Fruit fly (Drosophila melanogaster) whole organism, embryonic: ENCODE data around the gene mRpS2.

ENCODE experiments used
- CG10209 ChIP-seq: fragments of 200-800 bp; sonication (Bioruptor generic); optimal IDR thresholded peaks from 3 replicates; lab custom pipeline; 2017; ENCODE audit warnings: missing biosample characterization, mild to moderate bottlenecking, missing genetic modification characterization, missing genetic modification reagents
- CG10274 ChIP-seq: fragments of 200-800 bp; sonication (Bioruptor generic); optimal IDR thresholded peaks from 3 replicates; lab custom pipeline; 2017; ENCODE audit warnings: missing biosample characterization, mild to moderate bottlenecking, missing genetic modification characterization
- CG11504 ChIP-seq: fragments of 200-800 bp; sonication (Bioruptor generic); optimal IDR thresholded peaks from 3 replicates; lab custom pipeline; 2019; ENCODE audit warnings: missing biosample characterization, mild to moderate bottlenecking, missing genetic modification characterization, moderate library complexity
- CG11696 ChIP-seq: fragments of 200-800 bp; sonication (Bioruptor generic); IDR thresholded peaks from 2 replicates; pipeline ENCODE4 v1.3.6; 2022; ENCODE audit warnings: missing biosample characterization, missing genetic modification characterization
- CG12299 ChIP-seq: fragments of 200-800 bp; sonication (Bioruptor generic); optimal IDR thresholded peaks from 2 replicates; lab custom pipeline; 2018; ENCODE audit warnings: missing biosample characterization, mild to moderate bottlenecking, missing genetic modification characterization
- CG1233 ChIP-seq: fragments of 200-800 bp; sonication (Bioruptor generic); optimal IDR thresholded peaks from 4 replicates; lab custom pipeline; 2018; ENCODE audit warnings: missing biosample characterization, mild to moderate bottlenecking, missing genetic modification characterization
- CG12659 ChIP-seq: fragments of 200-800 bp; sonication (Bioruptor generic); optimal IDR thresholded peaks from 3 replicates; lab custom pipeline; 2017; ENCODE audit warnings: mild to moderate bottlenecking, missing biosample characterization, missing genetic modification reagents, missing genetic modification characterization
- CG13624 ChIP-seq: fragments of 200-800 bp; sonication (Bioruptor generic); optimal IDR thresholded peaks from 2 replicates; lab custom pipeline; 2016; ENCODE audit warnings: missing biosample characterization, missing genetic modification characterization
- CG14441 ChIP-seq: fragments of 200-800 bp; sonication (Bioruptor generic); IDR thresholded peaks from 2 replicates; pipeline ENCODE4 v1.3.6; 2022; ENCODE audit warnings: missing biosample characterization, missing genetic modification characterization
- CG14710 ChIP-seq: fragments of 200-800 bp; sonication (Bioruptor generic); optimal IDR thresholded peaks from 3 replicates; lab custom pipeline; 2019; ENCODE audit warnings: missing biosample characterization, mild to moderate bottlenecking, missing genetic modification characterization, moderate library complexity
- CG17385 ChIP-seq: fragments of 200-800 bp; sonication (Bioruptor generic); optimal IDR thresholded peaks from 3 replicates; lab custom pipeline; 2018; ENCODE audit warnings: missing biosample characterization, mild to moderate bottlenecking, missing genetic modification characterization
- CG17802 ChIP-seq: fragments of 200-800 bp; sonication (Bioruptor generic); optimal IDR thresholded peaks from 2 replicates; lab custom pipeline; 2018; ENCODE audit warnings: missing biosample characterization, mild to moderate bottlenecking, missing genetic modification characterization, moderate library complexity
- CG2875 ChIP-seq: fragments of 200-800 bp; sonication (Bioruptor generic); optimal IDR thresholded peaks from 2 replicates; lab custom pipeline; 2017; ENCODE audit warnings: missing biosample characterization, mild to moderate bottlenecking, missing genetic modification characterization, missing genetic modification reagents
- CG30403 ChIP-seq: fragments of 200-800 bp; sonication (Bioruptor generic); optimal IDR thresholded peaks from 3 replicates; lab custom pipeline; 2016; ENCODE audit warnings: missing biosample characterization, missing genetic modification characterization
- CG3847 ChIP-seq: fragments of 200-800 bp; sonication (Bioruptor generic); IDR thresholded peaks from 2 replicates; pipeline ENCODE4 v1.3.6; 2022; ENCODE audit warnings: missing biosample characterization, missing genetic modification characterization
- CG4282 ChIP-seq: fragments of 200-800 bp; sonication (Bioruptor generic); optimal IDR thresholded peaks from 2 replicates; lab custom pipeline; 2016; ENCODE audit warnings: missing biosample characterization, missing genetic modification characterization
- CG5245 ChIP-seq: fragments of 200-800 bp; sonication (Bioruptor generic); optimal IDR thresholded peaks from 3 replicates; lab custom pipeline; 2016; ENCODE audit warnings: missing biosample characterization, missing genetic modification characterization
- CG6175 ChIP-seq: fragments of 200-800 bp; sonication (Bioruptor generic); IDR thresholded peaks from 3 replicates; pipeline ENCODE4 v1.3.6; 2022; ENCODE audit warnings: missing biosample characterization, missing genetic modification characterization
- CG7745 ChIP-seq: fragments of 200-800 bp; sonication (Bioruptor generic); optimal IDR thresholded peaks from 2 replicates; lab custom pipeline; 2018; ENCODE audit warnings: missing biosample characterization, mild to moderate bottlenecking, missing genetic modification characterization, moderate library complexity
- CG7928 ChIP-seq: fragments of 200-800 bp; sonication (Bioruptor generic); optimal IDR thresholded peaks from 2 replicates; lab custom pipeline; 2017; ENCODE audit warnings: missing biosample characterization, mild to moderate bottlenecking, missing genetic modification characterization
- CG8290 ChIP-seq, 3 experiments: fragments of 200-800 bp; sonication (Bioruptor generic); optimal IDR thresholded peaks; 2 replicates each; lab custom pipeline; 2016 to 2019; ENCODE audit warnings: missing biosample characterization in 3 of 3, missing genetic modification characterization in 3 of 3, mild to moderate bottlenecking in 2 of 3, moderate library complexity in 1 of 3
- CG9797 ChIP-seq: fragments of 200-800 bp; sonication (Bioruptor generic); optimal IDR thresholded peaks from 3 replicates; lab custom pipeline; 2018; ENCODE audit warnings: missing biosample characterization, mild to moderate bottlenecking, missing genetic modification characterization
- Dip3 ChIP-seq: fragments of 200-800 bp; sonication (Bioruptor generic); optimal IDR thresholded peaks from 3 replicates; lab custom pipeline; 2016; ENCODE audit warnings: missing biosample characterization, missing genetic modification characterization
- Doc2 ChIP-seq: fragments of 200-800 bp; sonication (Bioruptor generic); IDR thresholded peaks from 2 replicates; pipeline ENCODE4 v1.3.6; 2022; ENCODE audit warnings: missing biosample characterization, missing genetic modification characterization
- E2f1 ChIP-seq: fragments of 200-800 bp; sonication (Bioruptor generic); IDR thresholded peaks from 2 replicates; pipeline ENCODE4 v1.3.6; 2022; ENCODE audit warnings: missing biosample characterization, missing genetic modification characterization
- Gsc ChIP-seq: fragments of 200-800 bp; sonication (Bioruptor generic); IDR thresholded peaks from 2 replicates; pipeline ENCODE4 v1.3.6; 2022; ENCODE audit warnings: missing biosample characterization, missing genetic modification characterization
- Hmx ChIP-seq: fragments of 200-800 bp; sonication (Bioruptor generic); optimal IDR thresholded peaks from 2 replicates; lab custom pipeline; 2016; ENCODE audit warnings: missing biosample characterization, missing genetic modification characterization
- Hr39 ChIP-seq: fragments of >200 bp; optimal IDR thresholded peaks from 2 replicates; lab custom pipeline; 2017
- Ravus ChIP-seq: fragments of 200-800 bp; sonication (Bioruptor generic); IDR thresholded peaks from 2 replicates; pipeline ENCODE4 v1.3.6; 2022; ENCODE audit warnings: missing biosample characterization, missing genetic modification characterization
- az2 ChIP-seq: fragments of 200-800 bp; sonication (Bioruptor generic); optimal IDR thresholded peaks from 3 replicates; lab custom pipeline; 2016; ENCODE audit warnings: missing biosample characterization, missing genetic modification characterization
- bab2 ChIP-seq: fragments of 200-800 bp; sonication (Bioruptor generic); optimal IDR thresholded peaks from 2 replicates; lab custom pipeline; 2016; ENCODE audit warnings: missing biosample characterization, missing genetic modification characterization
- chn ChIP-seq: fragments of 200-800 bp; sonication (Bioruptor generic); optimal IDR thresholded peaks from 2 replicates; lab custom pipeline; 2016; ENCODE audit warnings: missing biosample characterization, missing genetic modification characterization
- crp ChIP-seq, 2 experiments: fragments of 200-800 bp; sonication (Bioruptor generic); optimal IDR thresholded peaks; 2 replicates in 1 of 2; 3 replicates in 1 of 2; lab custom pipeline; 2017; ENCODE audit warnings: missing biosample characterization in 2 of 2, missing genetic modification characterization in 2 of 2, mild to moderate bottlenecking in 1 of 2, moderate library complexity in 1 of 2
- dati ChIP-seq: fragments of 200-800 bp; sonication (Bioruptor generic); IDR thresholded peaks from 2 replicates; pipeline ENCODE4 v1.3.6; 2022; ENCODE audit warnings: missing biosample characterization, missing genetic modification characterization
- en ChIP-seq: fragments of 200-800 bp; sonication (Bioruptor generic); optimal IDR thresholded peaks from 2 replicates; lab custom pipeline; 2016; ENCODE audit warnings: missing biosample characterization, missing genetic modification characterization
- fu2 ChIP-seq: fragments of 200-800 bp; sonication (Bioruptor generic); optimal IDR thresholded peaks from 2 replicates; lab custom pipeline; 2016; ENCODE audit warnings: missing biosample characterization, missing genetic modification characterization
- insv ChIP-seq, 2 experiments: fragments of 200-800 bp; sonication (Bioruptor generic); optimal IDR thresholded peaks; 3 replicates each; lab custom pipeline; 2016 to 2018; ENCODE audit warnings: missing biosample characterization in 2 of 2, missing genetic modification characterization in 2 of 2
- jigr1 ChIP-seq: fragments of 200-800 bp; sonication (Bioruptor generic); IDR thresholded peaks from 3 replicates; pipeline ENCODE4 v1.3.6; 2022; ENCODE audit warnings: missing biosample characterization, missing genetic modification characterization
- lab ChIP-seq: fragments of 200-800 bp; sonication (Bioruptor generic); optimal IDR thresholded peaks from 3 replicates; lab custom pipeline; 2017; ENCODE audit warnings: missing biosample characterization, missing genetic modification characterization, mild to moderate bottlenecking, moderate library complexity, missing genetic modification reagents
- mam ChIP-seq: fragments of 200-800 bp; sonication (Bioruptor generic); optimal IDR thresholded peaks from 3 replicates; lab custom pipeline; 2016; ENCODE audit warnings: missing biosample characterization, missing genetic modification characterization
- nmo ChIP-seq: fragments of 200-800 bp; sonication (Bioruptor generic); optimal IDR thresholded peaks from 2 replicates; lab custom pipeline; 2018; ENCODE audit warnings: missing biosample characterization, mild to moderate bottlenecking, missing genetic modification characterization, moderate library complexity
- pan ChIP-seq, 4 experiments: fragments of >200 bp in 3 of 4; fragments of 200-800 bp in 1 of 4; sonication (Bioruptor generic) in 1 of 4; optimal IDR thresholded peaks in 3 of 4; IDR thresholded peaks in 1 of 4; 2 replicates each; pipeline versions ENCODE4 v1.3.6 to Lab custom; 2017 to 2022; ENCODE audit warnings: missing biosample characterization in 2 of 4, missing genetic modification characterization in 2 of 4, mixed read lengths in 1 of 4
- pfk ChIP-seq: fragments of 200-800 bp; sonication (Bioruptor generic); optimal IDR thresholded peaks from 2 replicates; lab custom pipeline; 2018; ENCODE audit warnings: missing biosample characterization, mild to moderate bottlenecking, missing genetic modification characterization, moderate library complexity
- pho ChIP-seq: fragments of 200-800 bp; sonication (Bioruptor generic); optimal IDR thresholded peaks from 2 replicates; lab custom pipeline; 2016; ENCODE audit warnings: missing biosample characterization, missing genetic modification characterization
- slp2 ChIP-seq: fragments of 200-800 bp; sonication (Bioruptor generic); optimal IDR thresholded peaks from 2 replicates; lab custom pipeline; 2016; ENCODE audit warnings: missing biosample characterization, missing genetic modification characterization
- sna ChIP-seq: fragments of 200-800 bp; sonication (Bioruptor generic); IDR thresholded peaks from 2 replicates; pipeline ENCODE4 v1.3.6; 2022; ENCODE audit warnings: missing biosample characterization, missing genetic modification characterization; ENCODE audit not compliant: partially characterized antibody
- so ChIP-seq: fragments of 200-800 bp; sonication (Bioruptor generic); IDR thresholded peaks from 3 replicates; pipeline ENCODE4 v1.3.6; 2022; ENCODE audit warnings: missing biosample characterization, missing genetic modification characterization
- sob ChIP-seq: fragments of 200-800 bp; sonication (Bioruptor generic); IDR thresholded peaks from 2 replicates; pipeline ENCODE4 v1.3.6; 2022; ENCODE audit warnings: missing biosample characterization, missing genetic modification characterization
- tna ChIP-seq: fragments of 200-800 bp; sonication (Bioruptor generic); IDR thresholded peaks from 2 replicates; pipeline ENCODE4 v1.3.6; 2022; ENCODE audit warnings: missing biosample characterization, missing genetic modification characterization; ENCODE audit not compliant: partially characterized antibody
- yki ChIP-seq: fragments of >200 bp; optimal IDR thresholded peaks from 3 replicates; lab custom pipeline; 2018

Gene mRpS2

DNA sequence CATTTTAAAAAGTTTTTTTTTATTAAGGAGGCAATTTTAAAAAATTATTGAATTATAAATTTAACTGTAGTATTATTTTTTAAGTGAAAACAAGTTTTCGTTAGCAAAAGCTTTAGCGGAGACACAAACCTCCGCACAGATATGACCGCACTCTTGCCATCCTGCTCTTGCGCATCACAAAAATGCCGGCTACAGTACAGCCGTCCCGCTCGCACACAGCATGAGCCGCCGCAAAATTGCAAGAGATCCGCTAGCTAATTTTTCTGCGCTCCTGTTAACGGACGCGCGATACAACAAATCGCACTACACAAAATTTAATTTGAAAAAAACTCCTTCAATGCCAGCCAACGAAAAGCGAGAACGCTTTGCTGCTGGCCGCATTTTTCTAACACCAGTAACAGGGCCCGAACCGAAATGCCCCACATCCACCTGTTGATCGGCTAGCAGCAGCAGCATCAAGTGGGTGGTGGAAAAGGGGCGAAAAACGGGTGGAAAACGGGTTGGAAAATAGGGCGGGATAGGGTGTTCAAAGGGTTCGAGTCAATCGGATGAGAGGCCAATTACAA lies 40.1 kb downstream of the mRpS2 start (continued):
- TF ChIP-seq CG11504 (tag; lab: Kevin White, UChicago) = peak; percentile 75
- no peak for TF ChIP-seq CG4282 (GFP tag; lab: Kevin White, UChicago)
- TF ChIP-seq en (GFP tag; lab: Kevin White, UChicago) = no peak
- peak in 1 of 2 experiments; percentile 47 for TF ChIP-seq insv (GFP tag; optimal IDR thresholded peaks at IDR 0.05; lab: Kevin White, UChicago)
- TF ChIP-seq CG14441 = no peak
- TF ChIP-seq CG30403 = peak; percentile 52
- no peak for TF ChIP-seq jigr1 (GFP tag; lab: Robert Waterston, UW)
- peak; percentile 57; the same call in 1 of the 2 replicates for TF ChIP-seq E2f1 (GFP tag; lab: Robert Waterston, UW)
- peak; percentile 54 for TF ChIP-seq CG8290 (GFP tag; optimal IDR thresholded peaks at IDR 0.05; lab: Kevin White, UChicago)
- peak; percentile 14 to 76 for TF ChIP-seq CG8290 (tag; optimal IDR thresholded peaks at IDR 0.05; lab: Kevin White, UChicago)
- peak; percentile 37 for TF ChIP-seq CG14710 (tag; lab: Kevin White, UChicago)
- TF ChIP-seq Hmx (GFP tag; lab: Kevin White, UChicago) = no peak
- peak; percentile 71 for TF ChIP-seq CG12659
- TF ChIP-seq CG6175 = no peak
- no peak for TF ChIP-seq CG10209 (GFP tag; lab: Kevin White, UChicago)
- no peak for TF ChIP-seq CG1233 (GFP tag; lab: Kevin White, UChicago)
- TF ChIP-seq Hr39 (lab: Kevin White, UChicago) = no peak
- TF ChIP-seq sna (GFP tag; lab: Robert Waterston, UW) = 0 out of 2 replicates have a peak, but pooled peaks have one; percentile 53
- peak; percentile 44 for TF ChIP-seq CG13624
- peak; percentile 67 for TF ChIP-seq CG7745 (tag; lab: Kevin White, UChicago)
- TF ChIP-seq sob = peak; percentile 68
- TF ChIP-seq fu2 (GFP tag; lab: Kevin White, UChicago) = no peak
- TF ChIP-seq Ravus (GFP tag; lab: Robert Waterston, UW) = no peak
- no peak for TF ChIP-seq CG11696
- peak; percentile 85 for TF ChIP-seq chn (GFP tag; lab: Kevin White, UChicago)
- peak in 1 of 2 experiments; percentile 48 for TF ChIP-seq crp (GFP tag; optimal IDR thresholded peaks at IDR 0.05; lab: Kevin White, UChicago)
- no peak for TF ChIP-seq CG2875 (GFP tag; lab: Kevin White, UChicago)
- TF ChIP-seq Gsc = no peak
- no peak for TF ChIP-seq pan (optimal IDR thresholded peaks at IDR 0.05; lab: Kevin White, UChicago)
- TF ChIP-seq pan (GFP tag; optimal IDR thresholded peaks at IDR 0.05 in 1 of 2, IDR thresholded peaks at IDR 0.05 in 1 of 2) = no peak
- no peak for TF ChIP-seq CG5245
- no peak for TF ChIP-seq mam
- TF ChIP-seq CG7928 (GFP tag; lab: Kevin White, UChicago) = no peak
- no peak for TF ChIP-seq pho
- peak; percentile 59 for TF ChIP-seq CG12299 (tag; lab: Kevin White, UChicago)
- TF ChIP-seq Doc2 (GFP tag; lab: Robert Waterston, UW) = no peak
- TF ChIP-seq tna (GFP tag; lab: Robert Waterston, UW) = peak; percentile 68; the same call in 1 of the 2 replicates
- no peak for TF ChIP-seq CG9797 (GFP tag; lab: Kevin White, UChicago)
- TF ChIP-seq CG17802 (tag; lab: Kevin White, UChicago) = peak; percentile 15
- peak; percentile 39 for TF ChIP-seq az2 (GFP tag; lab: Kevin White, UChicago)
- TF ChIP-seq slp2 (GFP tag; lab: Kevin White, UChicago) = no peak
- TF ChIP-seq Dip3 (GFP tag; lab: Kevin White, UChicago) = no peak
- TF ChIP-seq bab2 (GFP tag; lab: Kevin White, UChicago) = no peak
- TF ChIP-seq CG17385 (GFP tag; lab: Kevin White, UChicago) = peak; percentile 16
- peak; percentile 57 for TF ChIP-seq lab
- no peak for TF ChIP-seq so (GFP tag; lab: Robert Waterston, UW)
- TF ChIP-seq CG10274 (GFP tag; lab: Kevin White, UChicago) = no peak
- TF ChIP-seq dati = no peak
- no peak for TF ChIP-seq yki (lab: Kevin White, UChicago)
- TF ChIP-seq nmo (GFP tag; lab: Kevin White, UChicago) = peak; percentile 69
- peak; percentile 33 for TF ChIP-seq CG3847
- TF ChIP-seq pfk (GFP tag; lab: Kevin White, UChicago) = no peak
